Worm (Caenorhabditis elegans): ENCODE results near the gene ttr-40.
A peak's percentile ranks its signal among the peaks of the same experiment; 100 is the strongest.

The ttr-40 gene

ce11 chrV:9349687-9350086, 5.6 kb downstream of the ttr-40 start, which contains the start of gene srx-47:
srx-47 (plus strand) TSS chrV:9349987.
- TF ChIP-seq lin-11 (tag; optimal IDR thresholded peaks at IDR 0.05) (no peak), pros-1 (tag; optimal IDR thresholded peaks at IDR 0.05) (no peak), unc-55 (GFP tag; optimal IDR thresholded peaks at IDR 0.05) (no peak), pat-9 (tag; optimal IDR thresholded peaks at IDR 0.05) (no peak), ceh-22 (tag; optimal IDR thresholded peaks at IDR 0.05) (no peak), nhr-232 (tag; optimal IDR thresholded peaks at IDR 0.05) (no peak), odd-2 (tag; optimal IDR thresholded peaks at IDR 0.05) (no peak), dve-1 (tag; optimal IDR thresholded peaks at IDR 0.05) (no peak), ets-4 (tag; optimal IDR thresholded peaks at IDR 0.05) (no peak), lim-6 (tag; optimal IDR thresholded peaks at IDR 0.05) (no peak), T23F11.4 (GFP tag; optimal IDR thresholded peaks at IDR 0.05) (no peak), unc-42 (tag; optimal IDR thresholded peaks at IDR 0.05) (no peak), fkh-6 (tag; optimal IDR thresholded peaks at IDR 0.05) (no peak), npax-4 (tag; optimal IDR thresholded peaks at IDR 0.05) (no peak), fkh-10 (GFP tag; optimal IDR thresholded peaks at IDR 0.05) (no peak), gmeb-2 (tag; optimal IDR thresholded peaks at IDR 0.05) (no peak)

ce11 chrV:9346804-9347203, 8.5 kb downstream of the ttr-40 start, which contains the start of the genes K07B1.7 and try-5:
K07B1.7 (minus strand) TSS chrV:9346962.
try-5 (plus strand) TSS chrV:9347044.
- TF ChIP-seq nfya-1 (tag; optimal IDR thresholded peaks at IDR 0.05) (peak; percentile 21), C38D4.7 (GFP tag; optimal IDR thresholded peaks at IDR 0.05) (no peak), unc-42 (tag; optimal IDR thresholded peaks at IDR 0.05) (peak; percentile 41), ceh-14 (tag; optimal IDR thresholded peaks at IDR 0.05) (no peak), ceh-48 (tag; optimal IDR thresholded peaks at IDR 0.05) (peak; percentile 77), hlh-30 (tag; optimal IDR thresholded peaks at IDR 0.05; ENCODE audit: insufficient read depth) (peak; percentile 3), dve-1 (tag; optimal IDR thresholded peaks at IDR 0.05) (no peak), pax-1 (tag; optimal IDR thresholded peaks at IDR 0.05) (peak; percentile 47), hlh-15 (tag; optimal IDR thresholded peaks at IDR 0.05) (no peak)

ce11 chrV:9343629-9344624, 11.3 kb downstream of the ttr-40 start, which contains the start of gene tos-1:
tos-1 (minus strand) TSS chrV:9344203.
- TF ChIP-seq Y22D7AL.16 (tag; optimal IDR thresholded peaks at IDR 0.05) (peak; percentile 71), pha-2 (tag; optimal IDR thresholded peaks at IDR 0.05) (peak; percentile 85), sdc-2 (tag; optimal IDR thresholded peaks at IDR 0.05) (peak; percentile 83), ceh-24 (tag; optimal IDR thresholded peaks at IDR 0.05) (peak; percentile 60), nfya-1 (tag; optimal IDR thresholded peaks at IDR 0.05) (peak; percentile 93), ceh-22 (tag; optimal IDR thresholded peaks at IDR 0.05) (no peak), ceh-30 (tag; optimal IDR thresholded peaks at IDR 0.05) (no peak), eyg-1 (tag; optimal IDR thresholded peaks at IDR 0.05) (peak; percentile 75), che-1 (tag; optimal IDR thresholded peaks at IDR 0.05) (peak; percentile 71), fax-1 (tag; optimal IDR thresholded peaks at IDR 0.05) (peak; percentile 66), nhr-232 (tag; optimal IDR thresholded peaks at IDR 0.05) (peak; percentile 34), hlh-6 (tag; optimal IDR thresholded peaks at IDR 0.05) (peak; percentile 77), unc-42 (tag; optimal IDR thresholded peaks at IDR 0.05) (peak; percentile 97), tbx-2 (tag; optimal IDR thresholded peaks at IDR 0.05) (peak; percentile 99), mec-3 (tag; optimal IDR thresholded peaks at IDR 0.05; ENCODE audit: borderline replicate concordance) (no peak), ceh-6 (GFP tag; optimal IDR thresholded peaks at IDR 0.05) (peak; percentile 21), lim-6 (tag; optimal IDR thresholded peaks at IDR 0.05) (peak; percentile 46), ceh-19 (GFP tag; optimal IDR thresholded peaks at IDR 0.05) (peak; percentile 87), syd-9 (tag; optimal IDR thresholded peaks at IDR 0.05) (peak; percentile 95), ama-1 (optimal IDR thresholded peaks at IDR 0.05) (peak; percentile 99), unc-86 (tag; optimal IDR thresholded peaks at IDR 0.05) (peak; percentile 95), ceh-18 (tag; optimal IDR thresholded peaks at IDR 0.05) (peak; percentile 100), ceh-48 (tag; optimal IDR thresholded peaks at IDR 0.05) (peak; percentile 94), ceh-34 (tag; optimal IDR thresholded peaks at IDR 0.05) (peak; percentile 100), elt-4 (tag; optimal IDR thresholded peaks at IDR 0.05) (peak; percentile 77), unc-55 (GFP tag; optimal IDR thresholded peaks at IDR 0.05) (peak; percentile 94), C08G9.2 (tag; optimal IDR thresholded peaks at IDR 0.05) (peak; percentile 63), hlh-8 (tag; optimal IDR thresholded peaks at IDR 0.05) (peak; percentile 93), zip-5 (tag; optimal IDR thresholded peaks at IDR 0.05) (peak; percentile 12), dve-1 (tag; optimal IDR thresholded peaks at IDR 0.05) (peak; percentile 96), dmd-4 (tag; optimal IDR thresholded peaks at IDR 0.05; ENCODE audit: borderline replicate concordance) (peak; percentile 68), pax-1 (tag; optimal IDR thresholded peaks at IDR 0.05) (peak; percentile 84)
